Fruit fly (Drosophila melanogaster): ENCODE data around the gene Six4.

Six4 gene

dm6 chr3L:20784394-20784793, 8.2 kb downstream of the Six4 start:
- no peak for TF ChIP-seq cnc (optimal IDR thresholded peaks at IDR 0.05)
- no peak for TF ChIP-seq CG7101 (tag; optimal IDR thresholded peaks at IDR 0.05)
- no peak for TF ChIP-seq Clk (GFP tag; optimal IDR thresholded peaks at IDR 0.05)
- no peak for TF ChIP-seq tj (GFP tag; optimal IDR thresholded peaks at IDR 0.05)

dm6 chr3L:20778224-20779063, 14.1 kb downstream of the Six4 start, which contains the start of the genes Pex16 and Pex14:
TSS of gene Pex16 (minus strand) at chr3L:20778264.
TSS of gene Pex14 (plus strand) at chr3L:20778799.
- TF ChIP-seq Mnt (GFP tag; optimal IDR thresholded peaks at IDR 0.05) (peak; percentile 39), CG11617 (GFP tag; optimal IDR thresholded peaks at IDR 0.05) (peak; percentile 40), Hr96 (GFP tag; optimal IDR thresholded peaks at IDR 0.05) (peak; percentile 74), toe (GFP tag; optimal IDR thresholded peaks at IDR 0.05) (peak; percentile 77), pad (GFP tag; optimal IDR thresholded peaks at IDR 0.05) (peak; percentile 40), cnc (optimal IDR thresholded peaks at IDR 0.05) (no peak), CG33017 (tag; optimal IDR thresholded peaks at IDR 0.05) (peak; percentile 41), CG7101 (tag; optimal IDR thresholded peaks at IDR 0.05) (peak; percentile 44), tj (GFP tag; optimal IDR thresholded peaks at IDR 0.05) (no peak), bab1 (GFP tag; optimal IDR thresholded peaks at IDR 0.05) (no peak), CG14711 (tag; optimal IDR thresholded peaks at IDR 0.05) (peak; percentile 47), CG5204 (GFP tag; optimal IDR thresholded peaks at IDR 0.05) (no peak), ovo (GFP tag; optimal IDR thresholded peaks at IDR 0.05) (no peak), CG12768 (GFP tag; optimal IDR thresholded peaks at IDR 0.05) (no peak), Crg-1 (GFP tag; optimal IDR thresholded peaks at IDR 0.05) (no peak), CG1620 (GFP tag; optimal IDR thresholded peaks at IDR 0.05) (peak; percentile 63), CG7045 (GFP tag; optimal IDR thresholded peaks at IDR 0.05) (peak; percentile 61), cic (GFP tag; optimal IDR thresholded peaks at IDR 0.05) (no peak), Clk (GFP tag; optimal IDR thresholded peaks at IDR 0.05) (no peak), kay (GFP tag; ENCODE audit: borderline replicate concordance) (no peak)

dm6 chr3L:20777496-20777895, 15.1 kb downstream of the Six4 start:
- no peak for TF ChIP-seq kay (GFP tag; ENCODE audit: borderline replicate concordance)
- TF ChIP-seq CG5204 (GFP tag; optimal IDR thresholded peaks at IDR 0.05): no peak
- no peak for TF ChIP-seq tj (GFP tag; optimal IDR thresholded peaks at IDR 0.05)
- no peak for TF ChIP-seq Mnt (GFP tag; optimal IDR thresholded peaks at IDR 0.05)
- TF ChIP-seq CG7045 (GFP tag; optimal IDR thresholded peaks at IDR 0.05): no peak
- no peak for TF ChIP-seq CG7101 (tag; optimal IDR thresholded peaks at IDR 0.05)
- TF ChIP-seq Hr96 (GFP tag; optimal IDR thresholded peaks at IDR 0.05): no peak
- TF ChIP-seq cic (GFP tag; optimal IDR thresholded peaks at IDR 0.05): no peak
- no peak for TF ChIP-seq CG11617 (GFP tag; optimal IDR thresholded peaks at IDR 0.05)
- no peak for TF ChIP-seq CG12768 (GFP tag; optimal IDR thresholded peaks at IDR 0.05)
- TF ChIP-seq CG14711 (tag; optimal IDR thresholded peaks at IDR 0.05): no peak

dm6 chr3L:20772647-20773015, 19.9 kb downstream of the Six4 start:
- TF ChIP-seq bab1 (GFP tag; optimal IDR thresholded peaks at IDR 0.05) (no peak), Hr96 (GFP tag; optimal IDR thresholded peaks at IDR 0.05) (no peak), cnc (optimal IDR thresholded peaks at IDR 0.05) (no peak), Clk (GFP tag; optimal IDR thresholded peaks at IDR 0.05) (no peak), CG7101 (tag; optimal IDR thresholded peaks at IDR 0.05) (no peak), toe (GFP tag; optimal IDR thresholded peaks at IDR 0.05) (no peak), CG1620 (GFP tag; optimal IDR thresholded peaks at IDR 0.05) (no peak), tj (GFP tag; optimal IDR thresholded peaks at IDR 0.05) (no peak), Crg-1 (GFP tag; optimal IDR thresholded peaks at IDR 0.05) (no peak), CG12768 (GFP tag; optimal IDR thresholded peaks at IDR 0.05) (no peak), CG5204 (GFP tag; optimal IDR thresholded peaks at IDR 0.05) (no peak), CG11617 (GFP tag; optimal IDR thresholded peaks at IDR 0.05) (no peak), CG14711 (tag; optimal IDR thresholded peaks at IDR 0.05) (no peak), kay (GFP tag; ENCODE audit: borderline replicate concordance) (no peak), pad (GFP tag; optimal IDR thresholded peaks at IDR 0.05) (no peak), cic (GFP tag; optimal IDR thresholded peaks at IDR 0.05) (no peak)

- TF ChIP-seq cic (GFP tag; optimal IDR thresholded peaks at IDR 0.05): no peak
- peak; percentile 39 for TF ChIP-seq CG1620 (GFP tag; optimal IDR thresholded peaks at IDR 0.05)
- peak; percentile 22 for TF ChIP-seq Mnt (GFP tag; optimal IDR thresholded peaks at IDR 0.05)
- TF ChIP-seq CG5204 (GFP tag; optimal IDR thresholded peaks at IDR 0.05): no peak
- TF ChIP-seq CG14711 (tag; optimal IDR thresholded peaks at IDR 0.05): peak; percentile 58
- TF ChIP-seq tj (GFP tag; optimal IDR thresholded peaks at IDR 0.05): no peak
- peak; percentile 85 for TF ChIP-seq bab1 (GFP tag; optimal IDR thresholded peaks at IDR 0.05)
- no peak for TF ChIP-seq cnc (optimal IDR thresholded peaks at IDR 0.05)
- no peak for TF ChIP-seq Hr96 (GFP tag; optimal IDR thresholded peaks at IDR 0.05)
- peak; percentile 30 for TF ChIP-seq Crg-1 (GFP tag; optimal IDR thresholded peaks at IDR 0.05)
- no peak for TF ChIP-seq ovo (GFP tag; optimal IDR thresholded peaks at IDR 0.05)
- peak; percentile 65 for TF ChIP-seq CG33017 (tag; optimal IDR thresholded peaks at IDR 0.05)
- no peak for TF ChIP-seq toe (GFP tag; optimal IDR thresholded peaks at IDR 0.05)
- TF ChIP-seq CG7101 (tag; optimal IDR thresholded peaks at IDR 0.05): peak; percentile 70
- TF ChIP-seq pad (GFP tag; optimal IDR thresholded peaks at IDR 0.05): no peak
- peak; percentile 31 for TF ChIP-seq Clk (GFP tag; optimal IDR thresholded peaks at IDR 0.05)
- TF ChIP-seq CG12768 (GFP tag; optimal IDR thresholded peaks at IDR 0.05): peak; percentile 50
- TF ChIP-seq CG7045 (GFP tag; optimal IDR thresholded peaks at IDR 0.05): peak; percentile 65
- peak; percentile 90 for TF ChIP-seq kay (GFP tag; ENCODE audit: borderline replicate concordance)
- peak; percentile 47 for TF ChIP-seq CG11617 (GFP tag; optimal IDR thresholded peaks at IDR 0.05)
These were observed 20.5 kb downstream of the Six4 start for dm6 chr3L:20771891-20772646.

All from whole organism, adult.